Fruit fly (Drosophila melanogaster): Measurements from ENCODE around the gene CG14137.

The CG14137 gene

dm6 chr3L:11648410-11648809, 48.5 kb upstream of the CG14137 start, which contains the start of the genes RIOK1 and Polr3H (continued):
- TF ChIP-seq maf-S (GFP tag; optimal IDR thresholded peaks at IDR 0.05) (peak; percentile 49), CG4617 (GFP tag; optimal IDR thresholded peaks at IDR 0.05; ENCODE audit: borderline replicate concordance) (peak; percentile 68), tx (GFP tag; optimal IDR thresholded peaks at IDR 0.05) (peak; percentile 75), tin (GFP tag; optimal IDR thresholded peaks at IDR 0.05) (peak; percentile 72), luna (GFP tag; optimal IDR thresholded peaks at IDR 0.05) (no peak), mam (GFP tag; optimal IDR thresholded peaks at IDR 0.05) (peak; percentile 83), CG4730 (GFP tag; IDR thresholded peaks at IDR 0.05) (peak; percentile 23; the same call in 1 of the 2 replicates), Sry-δ (GFP tag; optimal IDR thresholded peaks at IDR 0.05) (peak; percentile 62), trem (tag; optimal IDR thresholded peaks at IDR 0.05) (peak; percentile 70), odd (GFP tag; optimal IDR thresholded peaks at IDR 0.05) (no peak), prd (optimal IDR thresholded peaks at IDR 0.05) (no peak), prd (GFP tag; IDR thresholded peaks at IDR 0.05) (peak; percentile 67), CG7372 (GFP tag; IDR thresholded peaks at IDR 0.05) (peak; percentile 54; the same call in 1 of the 2 replicates), CG8765 (GFP tag; IDR thresholded peaks at IDR 0.05) (no peak), Sin3A (optimal IDR thresholded peaks at IDR 0.05) (peak; percentile 73), CG7271 (tag; optimal IDR thresholded peaks at IDR 0.05) (no peak), CG8478 (optimal IDR thresholded peaks at IDR 0.05) (no peak), CG9215 (GFP tag; IDR thresholded peaks at IDR 0.05) (peak; percentile 40; the same call in 1 of the 2 replicates), crol (GFP tag; IDR thresholded peaks at IDR 0.05) (no peak), CG15269 (tag; optimal IDR thresholded peaks at IDR 0.05) (no peak), ara (GFP tag; IDR thresholded peaks at IDR 0.05) (peak; percentile 21; the same call in 1 of the 2 replicates), gfzf (GFP tag; optimal IDR thresholded peaks at IDR 0.05) (peak; percentile 62), Ets97D (GFP tag; optimal IDR thresholded peaks at IDR 0.05) (peak; percentile 62), sim (GFP tag; IDR thresholded peaks at IDR 0.05) (no peak), Rfx (GFP tag; IDR thresholded peaks at IDR 0.05) (peak; percentile 72), Spps (tag; optimal IDR thresholded peaks at IDR 0.05) (peak; percentile 27), CG6683 (GFP tag; optimal IDR thresholded peaks at IDR 0.05) (no peak), E2f2 (GFP tag; IDR thresholded peaks at IDR 0.05) (peak; percentile 67), lilli (GFP tag; optimal IDR thresholded peaks at IDR 0.05) (peak; percentile 85), scrt (GFP tag; optimal IDR thresholded peaks at IDR 0.05) (peak; percentile 64), gcm2 (GFP tag; optimal IDR thresholded peaks at IDR 0.05) (peak; percentile 62), CG10209 (GFP tag; optimal IDR thresholded peaks at IDR 0.05) (no peak), CG16813 (GFP tag; IDR thresholded peaks at IDR 0.05; ENCODE audit: partially characterized antibody) (no peak), tio (GFP tag; optimal IDR thresholded peaks at IDR 0.05) (no peak), Lhr (GFP tag; optimal IDR thresholded peaks at IDR 0.05) (peak; percentile 63), Drgx (GFP tag; IDR thresholded peaks at IDR 0.05) (peak; percentile 46; the same call in 1 of the 2 replicates), slp2 (GFP tag; optimal IDR thresholded peaks at IDR 0.05) (peak; percentile 46), CG31388 (GFP tag; optimal IDR thresholded peaks at IDR 0.05) (peak; percentile 54), CG2116 (GFP tag; optimal IDR thresholded peaks at IDR 0.05) (peak; percentile 53), Pdp1 (GFP tag; optimal IDR thresholded peaks at IDR 0.05) (peak in 1 of 2 experiments; percentile 10), CG15696 (tag; optimal IDR thresholded peaks at IDR 0.05) (peak; percentile 4), CG12236 (GFP tag; optimal IDR thresholded peaks at IDR 0.05) (peak; percentile 32), gcm (GFP tag; optimal IDR thresholded peaks at IDR 0.05) (no peak), phol (tag; optimal IDR thresholded peaks at IDR 0.05) (peak; percentile 96), HmgZ (tag; optimal IDR thresholded peaks at IDR 0.05) (peak; percentile 74), Nf-YB (GFP tag; optimal IDR thresholded peaks at IDR 0.05) (no peak), Mes4 (GFP tag; optimal IDR thresholded peaks at IDR 0.05) (peak; percentile 58), da (GFP tag; optimal IDR thresholded peaks at IDR 0.05) (peak; percentile 11), Atf3 (GFP tag; optimal IDR thresholded peaks at IDR 0.05) (peak; percentile 47), eyg (GFP tag; optimal IDR thresholded peaks at IDR 0.05) (peak; percentile 18), Bteb2 (GFP tag; optimal IDR thresholded peaks at IDR 0.05) (peak; percentile 73), bab2 (GFP tag; optimal IDR thresholded peaks at IDR 0.05) (peak; percentile 20)

Data from whole organism, embryonic.